Worm (Caenorhabditis elegans): ENCODE measurements around the gene Y116A8A.150.
"Not testable (repeated sequence)": the region's sequence is repeated elsewhere in the genome, so short reads cannot be mapped to it uniquely, and the experiment has no call there.

The Y116A8A.150 gene

ce11 chrIV:16842873-16843272 lies at the start of gene Y116A8A.150:
TSS of gene Y116A8A.150 (minus strand) at chrIV:16842973.
- not testable (repeated sequence) for TF ChIP-seq F10B5.3 (tag; optimal IDR thresholded peaks at IDR 0.05); tag-97 (GFP tag; IDR thresholded peaks at IDR 0.05); pha-4 (GFP tag; IDR thresholded peaks at IDR 0.05); pha-4 (tag; optimal IDR thresholded peaks at IDR 0.05)

DNA sequence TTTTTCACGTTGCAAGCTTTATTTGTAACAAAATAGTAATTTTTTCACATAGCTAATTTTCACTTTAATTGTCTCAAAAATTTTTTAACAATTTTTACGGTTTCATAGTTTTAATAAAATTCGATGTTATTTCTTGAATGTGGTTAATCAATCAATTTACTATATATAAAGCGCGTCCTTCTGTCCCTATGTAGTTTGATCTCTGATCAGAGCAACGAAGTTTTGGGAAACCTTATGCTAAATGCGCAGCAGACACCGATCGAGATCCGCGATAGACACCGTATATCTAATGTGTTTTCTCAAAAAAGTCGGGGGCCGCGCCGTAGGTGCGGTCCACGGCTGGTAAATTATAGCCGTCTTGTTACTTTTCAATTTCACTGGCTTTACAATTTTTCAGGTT lies 45.8 kb upstream of the Y116A8A.150 start:
- TF ChIP-seq lin-13 (GFP tag; optimal IDR thresholded peaks at IDR 0.05) (no peak), snpc-1.2 (GFP tag; IDR thresholded peaks at IDR 0.05) (peak; percentile 65)

DNA sequence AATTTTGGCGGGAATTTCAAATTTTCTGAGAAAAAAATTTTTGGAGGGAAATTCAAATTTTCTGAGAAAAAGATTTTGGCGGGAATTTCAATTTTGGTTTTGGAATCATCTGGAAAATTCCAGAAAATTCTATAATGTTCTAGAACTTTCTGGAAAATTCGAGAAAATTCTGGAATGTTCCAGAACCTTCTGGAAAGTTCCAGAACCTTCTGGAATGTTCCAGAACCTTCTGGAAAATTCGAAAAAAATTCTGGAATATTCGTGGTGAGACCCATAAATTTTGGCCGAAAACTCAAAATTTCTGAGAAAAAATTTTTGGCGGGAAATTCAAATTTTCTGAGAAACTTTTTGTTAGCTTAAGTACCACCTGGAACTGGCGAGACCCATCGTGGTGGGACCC lies 39.6 kb upstream of the Y116A8A.150 start:
- TF ChIP-seq snpc-1.2 (GFP tag; IDR thresholded peaks at IDR 0.05), result 0 out of 2 replicates have a peak, but pooled peaks have one; percentile 48

ce11 chrIV:16868900-16869299 lies 26.1 kb upstream of the Y116A8A.150 start, which contains the start of gene T06A10.106:
TSS of gene T06A10.106 (minus strand) at chrIV:16869000.
- TF ChIP-seq ceh-44 (GFP tag; IDR thresholded peaks at IDR 0.05), result no peak
- no peak for TF ChIP-seq hlh-11 (tag; optimal IDR thresholded peaks at IDR 0.05)
- no peak for TF ChIP-seq lim-7 (GFP tag; IDR thresholded peaks at IDR 0.05)
- TF ChIP-seq Y48G9A.11 (GFP tag; IDR thresholded peaks at IDR 0.05), result no peak
- no peak for TF ChIP-seq Y105C5A.15 (GFP tag; IDR thresholded peaks at IDR 0.05)
- no peak for TF ChIP-seq nhr-111 (GFP tag; optimal IDR thresholded peaks at IDR 0.05)
- TF ChIP-seq hif-1 (tag; optimal IDR thresholded peaks at IDR 0.05), result no peak
- no peak for TF ChIP-seq egl-27 (tag; optimal IDR thresholded peaks at IDR 0.05)
- TF ChIP-seq aly-2 (tag; optimal IDR thresholded peaks at IDR 0.05), result no peak
- TF ChIP-seq lsy-2 (tag; optimal IDR thresholded peaks at IDR 0.05), result no peak
- no peak for TF ChIP-seq aha-1 (tag)
- no peak for TF ChIP-seq dmd-8 (GFP tag; IDR thresholded peaks at IDR 0.05)
- TF ChIP-seq mxl-3 (GFP tag; optimal IDR thresholded peaks at IDR 0.05), result no peak
- TF ChIP-seq madf-5 (GFP tag; IDR thresholded peaks at IDR 0.05), result no peak
- TF ChIP-seq hmg-1.1 (GFP tag; IDR thresholded peaks at IDR 0.05), result no peak
- no peak for TF ChIP-seq ama-1 (optimal IDR thresholded peaks at IDR 0.05)
- no peak for TF ChIP-seq ztf-7 (tag; optimal IDR thresholded peaks at IDR 0.05)
- no peak for TF ChIP-seq Y5F2A.4 (GFP tag; optimal IDR thresholded peaks at IDR 0.05)
- no peak for TF ChIP-seq ztf-11 (tag; optimal IDR thresholded peaks at IDR 0.05)

ce11 chrIV:16867223-16867622 lies 24.4 kb upstream of the Y116A8A.150 start, which contains the start of gene T06A10.107:
TSS of gene T06A10.107 (plus strand) at chrIV:16867523.
- TF ChIP-seq ctbp-1 (GFP tag; IDR thresholded peaks at IDR 0.05) (no peak), set-16 (GFP tag; IDR thresholded peaks at IDR 0.05) (peak; percentile 67), fos-1 (tag; optimal IDR thresholded peaks at IDR 0.05) (no peak)

- 0 out of 2 replicates have a peak, but pooled peaks have one; percentile 25 for TF ChIP-seq lin-38 (GFP tag; IDR thresholded peaks at IDR 0.05)
- TF ChIP-seq snpc-1.2 (GFP tag; IDR thresholded peaks at IDR 0.05), result peak; percentile 43; the same call in 1 of the 2 replicates
Observed at ce11 chrIV:16866487-16866886, 23.7 kb upstream of the Y116A8A.150 start.

- TF ChIP-seq unc-39 (tag; optimal IDR thresholded peaks at IDR 0.05), result no peak
- no peak for TF ChIP-seq lim-7 (GFP tag; IDR thresholded peaks at IDR 0.05)
- TF ChIP-seq mdt-29 (GFP tag; IDR thresholded peaks at IDR 0.05), result peak; percentile 59
- TF ChIP-seq set-16 (GFP tag; IDR thresholded peaks at IDR 0.05), result no peak; the same call in 1 of the 2 replicates
- peak; percentile 70 for TF ChIP-seq ctbp-1 (GFP tag; IDR thresholded peaks at IDR 0.05)
- TF ChIP-seq sdz-12 (GFP tag; optimal IDR thresholded peaks at IDR 0.05), result no peak
- TF ChIP-seq Y5F2A.4 (GFP tag; optimal IDR thresholded peaks at IDR 0.05), result no peak
- TF ChIP-seq zip-2 (tag; optimal IDR thresholded peaks at IDR 0.05), result no peak
- no peak for TF ChIP-seq unc-62 (GFP tag; optimal IDR thresholded peaks at IDR 0.05 in 1 of 2)
- TF ChIP-seq unc-62 (tag; optimal IDR thresholded peaks at IDR 0.05), result no peak
- no peak for TF ChIP-seq pha-4 (GFP tag; IDR thresholded peaks at IDR 0.05)
- TF ChIP-seq pha-4 (tag; optimal IDR thresholded peaks at IDR 0.05), result no peak
- TF ChIP-seq snpc-1.2 (GFP tag; IDR thresholded peaks at IDR 0.05), result peak; percentile 93
- no peak for TF ChIP-seq tag-97 (GFP tag; IDR thresholded peaks at IDR 0.05)
- no peak for TF ChIP-seq ztf-11 (tag; optimal IDR thresholded peaks at IDR 0.05)
- TF ChIP-seq attf-4 (tag; optimal IDR thresholded peaks at IDR 0.05), result no peak
- TF ChIP-seq madf-5 (GFP tag; IDR thresholded peaks at IDR 0.05), result no peak
- no peak for TF ChIP-seq ceh-32 (tag; optimal IDR thresholded peaks at IDR 0.05; ENCODE audit: poor library complexity)
- TF ChIP-seq ceh-44 (GFP tag; IDR thresholded peaks at IDR 0.05), result 0 out of 2 replicates have a peak, but pooled peaks have one; percentile 24
- no peak for TF ChIP-seq zfp-2 (tag; optimal IDR thresholded peaks at IDR 0.05)
- no peak for TF ChIP-seq ces-1 (GFP tag; optimal IDR thresholded peaks at IDR 0.05)
- no peak for TF ChIP-seq spr-1 (tag; optimal IDR thresholded peaks at IDR 0.05)
Observed at ce11 chrIV:16865487-16865886, 22.7 kb upstream of the Y116A8A.150 start, which contains the start of gene gtsf-1. TSS of gene gtsf-1 (plus strand) at chrIV:16865840.
